Fruit fly (Drosophila melanogaster) whole organism, prepupa: ENCODE results near the gene CG7168.

Experiments used
- CG8319 ChIP-seq: fragments of 200-800 bp; sonication (Bioruptor generic); optimal IDR thresholded peaks from 3 replicates; lab custom pipeline; 2016; ENCODE audit warnings: missing biosample characterization, missing genetic modification characterization
- Lpt ChIP-seq: fragments of 200-800 bp; sonication (Bioruptor generic); optimal IDR thresholded peaks from 3 replicates; lab custom pipeline; 2016; ENCODE audit warnings: missing biosample characterization, missing genetic modification characterization
- OdsH ChIP-seq: fragments of 200-800 bp; sonication (Bioruptor generic); optimal IDR thresholded peaks from 3 replicates; lab custom pipeline; 2016; ENCODE audit warnings: missing biosample characterization, missing genetic modification characterization
- Sox15 ChIP-seq: fragments of 200-800 bp; sonication (Bioruptor generic); optimal IDR thresholded peaks from 3 replicates; lab custom pipeline; 2016; ENCODE audit warnings: missing biosample characterization, missing genetic modification characterization
- pdm3 ChIP-seq: fragments of 200-800 bp; sonication (Bioruptor generic); optimal IDR thresholded peaks from 3 replicates; lab custom pipeline; 2016; ENCODE audit warnings: missing biosample characterization, missing genetic modification characterization
- ss ChIP-seq, 2 experiments: fragments of 200-800 bp; sonication (Bioruptor generic); optimal IDR thresholded peaks; 2 replicates in 1 of 2; 3 replicates in 1 of 2; lab custom pipeline; 2017 to 2018; ENCODE audit warnings: mild to moderate bottlenecking in 2 of 2, missing biosample characterization in 2 of 2, missing genetic modification characterization in 2 of 2, moderate library complexity in 1 of 2

dm6 chr3R:18228713-18229222, 2.9 kb upstream of the CG7168 start:
- TF ChIP-seq OdsH (GFP tag; lab: Kevin White, UChicago) (no peak), pdm3 (GFP tag; lab: Kevin White, UChicago) (no peak), CG8319 (no peak), Lpt (GFP tag; lab: Kevin White, UChicago) (no peak), Sox15 (GFP tag; lab: Kevin White, UChicago) (no peak), ss (GFP tag; optimal IDR thresholded peaks at IDR 0.05; lab: Kevin White, UChicago) (no peak)
